Worm (Caenorhabditis elegans): ENCODE data around the gene F44E7.4.
A peak's percentile ranks its signal among the peaks of the same experiment; 100 is the strongest.

The F44E7.4 gene

ce11 chrV:5776941-5777340 is at the start of gene F44E7.4:
Gene F44E7.4, minus strand, starts transcription at chrV:5776953.
- TF ChIP-seq jun-1 (tag; optimal IDR thresholded peaks at IDR 0.05) = peak; percentile 6
- TF ChIP-seq swsn-7 (tag; optimal IDR thresholded peaks at IDR 0.05) = peak; percentile 49
- peak; percentile 50 for TF ChIP-seq lin-13 (GFP tag; optimal IDR thresholded peaks at IDR 0.05)
- TF ChIP-seq dsc-1 (tag; optimal IDR thresholded peaks at IDR 0.05) = peak; percentile 2
- peak; percentile 27 for TF ChIP-seq C16A3.4 (tag; optimal IDR thresholded peaks at IDR 0.05)
- peak; percentile 71 for TF ChIP-seq lin-14 (GFP tag; optimal IDR thresholded peaks at IDR 0.05)
- TF ChIP-seq fkh-8 (tag; optimal IDR thresholded peaks at IDR 0.05) = peak; percentile 27
- TF ChIP-seq dpl-1 (GFP tag; optimal IDR thresholded peaks at IDR 0.05) = peak in 2 of 3 experiments; percentile 31 to 44
- peak in 2 of 3 experiments; percentile 28 to 71 for TF ChIP-seq ceh-82 (tag; optimal IDR thresholded peaks at IDR 0.05)
- peak; percentile 65 for TF ChIP-seq skn-1 (tag; optimal IDR thresholded peaks at IDR 0.05)
- peak; percentile 61 for TF ChIP-seq rnt-1 (tag; optimal IDR thresholded peaks at IDR 0.05)
- peak in 1 of 2 experiments; percentile 1 for TF ChIP-seq mdl-1 (tag; optimal IDR thresholded peaks at IDR 0.05)
- peak; percentile 87 for TF ChIP-seq ceh-88 (GFP tag; IDR thresholded peaks at IDR 0.05)
- TF ChIP-seq isw-1 (GFP tag; IDR thresholded peaks at IDR 0.05) = peak; percentile 91
- peak; percentile 27 for TF ChIP-seq mep-1 (tag; optimal IDR thresholded peaks at IDR 0.05)
- peak; percentile 69 for TF ChIP-seq snu-23 (GFP tag; optimal IDR thresholded peaks at IDR 0.05)
- TF ChIP-seq lin-15B (tag; optimal IDR thresholded peaks at IDR 0.05) = peak; percentile 31
- TF ChIP-seq lin-35 (GFP tag; optimal IDR thresholded peaks at IDR 0.05) = peak; percentile 21 to 39
- TF ChIP-seq grh-1 (GFP tag; IDR thresholded peaks at IDR 0.05) = peak; percentile 85
- peak; percentile 49 to 55 for TF ChIP-seq efl-1 (optimal IDR thresholded peaks at IDR 0.05)
- peak in 1 of 2 experiments; percentile 44 for TF ChIP-seq efl-1 (GFP tag; optimal IDR thresholded peaks at IDR 0.05 in 1 of 2)
- peak; percentile 54 for TF ChIP-seq nhr-20 (tag; optimal IDR thresholded peaks at IDR 0.05)
- TF ChIP-seq mab-9 (GFP tag; IDR thresholded peaks at IDR 0.05) = peak; percentile 84
- peak; percentile 13 for TF ChIP-seq nhr-90 (tag; optimal IDR thresholded peaks at IDR 0.05; ENCODE audit: poor library complexity)
- TF ChIP-seq nhr-19 (GFP tag; conservative IDR thresholded peaks at IDR 0.05) = peak; percentile 96
- peak; percentile 37 to 73 for TF ChIP-seq lsy-2 (tag; optimal IDR thresholded peaks at IDR 0.05)
- peak; percentile 32 for TF ChIP-seq blmp-1 (tag; optimal IDR thresholded peaks at IDR 0.05)
- TF ChIP-seq unc-98 (GFP tag; IDR thresholded peaks at IDR 0.05) = 0 out of 2 replicates have a peak, but pooled peaks have one; percentile 25
- TF ChIP-seq nhr-47 (tag; optimal IDR thresholded peaks at IDR 0.05) = peak; percentile 63
- peak; percentile 69 for TF ChIP-seq nhr-71 (tag; optimal IDR thresholded peaks at IDR 0.05)
- peak; percentile 65 for TF ChIP-seq nhr-85 (tag)
- peak; percentile 37 for TF ChIP-seq tbx-2 (tag; optimal IDR thresholded peaks at IDR 0.05)
- peak; percentile 61 for TF ChIP-seq xbp-1 (tag; optimal IDR thresholded peaks at IDR 0.05)

DNA sequence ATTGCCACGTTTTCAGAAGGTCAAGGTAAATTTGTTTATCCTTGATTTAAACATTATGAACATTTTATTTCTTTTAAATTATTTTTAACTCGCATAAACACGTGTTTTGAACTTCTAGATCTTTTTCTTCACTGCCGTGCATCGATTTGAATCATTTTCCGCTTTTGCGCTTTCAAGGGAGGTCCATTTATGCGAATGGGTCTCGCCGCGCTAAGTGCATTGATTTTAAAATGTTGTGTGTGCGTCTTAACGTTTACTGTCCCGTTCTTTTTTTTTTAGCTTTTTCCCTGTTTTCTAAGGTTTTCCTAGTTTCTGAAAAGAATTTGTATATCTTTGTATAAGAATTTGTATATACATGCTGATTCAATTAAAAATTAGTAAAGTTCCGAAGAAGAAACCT is 48.7 kb upstream of the F44E7.4 start:
- TF ChIP-seq nhr-20 (tag; optimal IDR thresholded peaks at IDR 0.05) = no peak
- peak; percentile 6 to 24 for TF ChIP-seq efl-1 (optimal IDR thresholded peaks at IDR 0.05)
- TF ChIP-seq efl-1 (GFP tag; optimal IDR thresholded peaks at IDR 0.05 in 1 of 2) = no peak

ce11 chrV:5822968-5823367 is 46.2 kb upstream of the F44E7.4 start:
- TF ChIP-seq alr-1 (tag; optimal IDR thresholded peaks at IDR 0.05; ENCODE audit: borderline replicate concordance) = no peak
- no peak for TF ChIP-seq unc-98 (GFP tag; IDR thresholded peaks at IDR 0.05)
- TF ChIP-seq ceh-90 (tag; optimal IDR thresholded peaks at IDR 0.05) = no peak
- TF ChIP-seq sox-4 (tag; optimal IDR thresholded peaks at IDR 0.05) = no peak
- no peak for TF ChIP-seq ceh-82 (tag; optimal IDR thresholded peaks at IDR 0.05)
- no peak for TF ChIP-seq mdl-1 (tag; optimal IDR thresholded peaks at IDR 0.05)
- TF ChIP-seq nhr-20 (tag; optimal IDR thresholded peaks at IDR 0.05) = peak; percentile 81
- TF ChIP-seq ceh-88 (GFP tag; IDR thresholded peaks at IDR 0.05) = no peak; the same call in 1 of the 2 replicates
- TF ChIP-seq unc-30 (tag; optimal IDR thresholded peaks at IDR 0.05) = no peak
- TF ChIP-seq nhr-90 (tag; optimal IDR thresholded peaks at IDR 0.05; ENCODE audit: poor library complexity) = peak; percentile 21
- no peak for TF ChIP-seq jun-1 (tag; optimal IDR thresholded peaks at IDR 0.05)
- no peak for TF ChIP-seq nhr-47 (tag; optimal IDR thresholded peaks at IDR 0.05)
- no peak for TF ChIP-seq mep-1 (tag; optimal IDR thresholded peaks at IDR 0.05)
- 0 out of 2 replicates have a peak, but pooled peaks have one; percentile 19 for TF ChIP-seq nhr-19 (GFP tag; conservative IDR thresholded peaks at IDR 0.05)
- TF ChIP-seq lin-14 (GFP tag; optimal IDR thresholded peaks at IDR 0.05) = peak; percentile 70
- no peak for TF ChIP-seq F16B12.6 (tag; optimal IDR thresholded peaks at IDR 0.05)
- peak in 1 of 2 experiments; percentile 11 for TF ChIP-seq lin-35 (GFP tag; optimal IDR thresholded peaks at IDR 0.05)
- no peak for TF ChIP-seq nhr-11 (tag; optimal IDR thresholded peaks at IDR 0.05)
- no peak for TF ChIP-seq fkh-10 (GFP tag; optimal IDR thresholded peaks at IDR 0.05)
- TF ChIP-seq nhr-71 (tag; optimal IDR thresholded peaks at IDR 0.05) = peak; percentile 71
- TF ChIP-seq vab-15 (tag; optimal IDR thresholded peaks at IDR 0.05) = no peak
- TF ChIP-seq lin-39 (tag; optimal IDR thresholded peaks at IDR 0.05) = no peak
- TF ChIP-seq nhr-12 (tag; optimal IDR thresholded peaks at IDR 0.05) = no peak
- no peak for TF ChIP-seq aha-1 (tag; optimal IDR thresholded peaks at IDR 0.05)
- no peak for TF ChIP-seq pqm-1 (tag; optimal IDR thresholded peaks at IDR 0.05)
- no peak for TF ChIP-seq lir-3 (tag; optimal IDR thresholded peaks at IDR 0.05; ENCODE audit: poor library complexity)
- no peak for TF ChIP-seq unc-86 (tag; optimal IDR thresholded peaks at IDR 0.05)
- no peak for TF ChIP-seq mef-2 (tag; optimal IDR thresholded peaks at IDR 0.05)
- TF ChIP-seq snu-23 (GFP tag; optimal IDR thresholded peaks at IDR 0.05) = peak; percentile 32
- TF ChIP-seq nhr-85 (tag) = peak; percentile 86

Data from whole organism, L1 larva.